Worm (Caenorhabditis elegans) whole organism, L4 larva: ENCODE measurements around the gene prp-19.

ENCODE experiments used
- F26F4.8 ChIP-seq: fragments of 200-800 bp; sonication (Bioruptor generic); conservative IDR thresholded peaks from 2 replicates; pipeline ENCODE4 v1.3.6; 2022; ENCODE audit warnings: missing genetic modification characterization, missing compliant biosample characterization
- ama-1 ChIP-seq: fragments of 150-350 bp; optimal IDR thresholded peaks from 2 replicates; lab custom pipeline; 2014; ENCODE audit warnings: inconsistent platforms, mixed read lengths
- fkh-10 ChIP-seq: fragments of 150-350 bp; optimal IDR thresholded peaks from 2 replicates; lab custom pipeline; 2014; ENCODE audit warnings: missing biosample characterization, missing genetic modification reagents, missing genetic modification characterization
- lin-13 ChIP-seq: fragments of 150-350 bp; optimal IDR thresholded peaks from 2 replicates; lab custom pipeline; 2014; ENCODE audit warnings: missing biosample characterization, missing genetic modification reagents, missing genetic modification characterization
- mxl-2 ChIP-seq: fragments of 200-800 bp; sonication (Bioruptor generic); conservative IDR thresholded peaks from 2 replicates; pipeline ENCODE4 v1.3.6; 2022; ENCODE audit warnings: missing genetic modification reagents, missing genetic modification characterization, missing compliant biosample characterization
- nhr-77 ChIP-seq: fragments of 150-350 bp; optimal IDR thresholded peaks from 2 replicates; lab custom pipeline; 2014; ENCODE audit warnings: missing biosample characterization, missing genetic modification characterization

DNA sequence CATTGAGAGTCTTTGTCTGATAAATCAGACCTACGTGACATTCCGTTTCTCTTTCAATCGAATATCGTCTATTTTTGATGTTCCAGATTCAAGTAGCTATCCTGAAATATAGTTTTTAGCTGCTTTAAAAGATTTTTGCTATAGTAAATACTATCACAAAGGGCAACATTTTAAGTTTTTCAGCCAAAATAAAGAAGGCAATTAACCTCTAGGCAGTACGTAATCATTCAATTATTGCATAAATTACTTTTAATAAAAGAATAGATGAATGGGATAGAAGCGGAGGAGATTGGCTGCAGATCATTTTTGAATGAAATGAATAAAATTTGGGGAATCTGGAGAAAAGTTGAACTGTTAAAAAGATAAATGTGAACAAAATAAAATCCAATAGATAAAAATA lies 2.1 kb downstream of the prp-19 start, which contains the start of gene ulp-1:
- no peak for TF ChIP-seq nhr-77 (tag; lab: Kevin White, UChicago)
- TF ChIP-seq fkh-10 (GFP tag; lab: Kevin White, UChicago), result no peak
- TF ChIP-seq ama-1, result no peak
- no peak for TF ChIP-seq mxl-2
- no peak for TF ChIP-seq lin-13 (GFP tag; lab: Kevin White, UChicago)
- no peak for TF ChIP-seq F26F4.8 (GFP tag; lab: Robert Waterston, UW)
